Fruit fly (Drosophila melanogaster): ENCODE data around the gene CG4645.

Gene CG4645

dm6 chrX:12896393-12896792 is 13.4 kb upstream of the CG4645 start:
- TF ChIP-seq usp (GFP tag; optimal IDR thresholded peaks at IDR 0.05) (no peak), psq (optimal IDR thresholded peaks at IDR 0.05) (no peak), Dll (optimal IDR thresholded peaks at IDR 0.05) (no peak), CG8478 (optimal IDR thresholded peaks at IDR 0.05) (no peak), EcR (GFP tag; optimal IDR thresholded peaks at IDR 0.05) (no peak), pan (optimal IDR thresholded peaks at IDR 0.05) (no peak)

- TF ChIP-seq usp (GFP tag; optimal IDR thresholded peaks at IDR 0.05) (no peak), CG8478 (optimal IDR thresholded peaks at IDR 0.05) (no peak), EcR (GFP tag; optimal IDR thresholded peaks at IDR 0.05) (no peak), pan (optimal IDR thresholded peaks at IDR 0.05) (no peak), psq (optimal IDR thresholded peaks at IDR 0.05) (no peak), Dll (optimal IDR thresholded peaks at IDR 0.05) (no peak)
Observed at dm6 chrX:12897150-12897549, 12.6 kb upstream of the CG4645 start, which contains the start of gene Pde9. Pde9 (minus strand) TSS chrX:12897327.

dm6 chrX:12898569-12898968 is 11.2 kb upstream of the CG4645 start, which contains the start of gene CG32650:
CG32650 (minus strand) TSS chrX:12898669.
- no peak for TF ChIP-seq EcR (GFP tag; optimal IDR thresholded peaks at IDR 0.05)

dm6 chrX:12900718-12901442 is 8.9 kb upstream of the CG4645 start, which contains the start of gene Coq8:
Coq8 (minus strand) TSS chrX:12901114.
- TF ChIP-seq usp (GFP tag; optimal IDR thresholded peaks at IDR 0.05) (no peak), Dll (optimal IDR thresholded peaks at IDR 0.05) (no peak), pan (optimal IDR thresholded peaks at IDR 0.05) (no peak), CG8478 (optimal IDR thresholded peaks at IDR 0.05) (no peak), EcR (GFP tag; optimal IDR thresholded peaks at IDR 0.05) (no peak)

dm6 chrX:12903099-12903616 is 6.6 kb upstream of the CG4645 start, which contains the start of gene Flad1:
Flad1 (minus strand) TSS chrX:12903516.
- TF ChIP-seq Dll (optimal IDR thresholded peaks at IDR 0.05) (no peak), pan (optimal IDR thresholded peaks at IDR 0.05) (no peak), CG8478 (optimal IDR thresholded peaks at IDR 0.05) (no peak), usp (GFP tag; optimal IDR thresholded peaks at IDR 0.05) (no peak), EcR (GFP tag; optimal IDR thresholded peaks at IDR 0.05) (no peak), psq (optimal IDR thresholded peaks at IDR 0.05) (no peak)

- TF ChIP-seq usp (GFP tag; optimal IDR thresholded peaks at IDR 0.05) (no peak), pan (optimal IDR thresholded peaks at IDR 0.05) (no peak), Dll (optimal IDR thresholded peaks at IDR 0.05) (peak; percentile 44), EcR (GFP tag; optimal IDR thresholded peaks at IDR 0.05) (no peak), psq (optimal IDR thresholded peaks at IDR 0.05) (no peak), CG8478 (optimal IDR thresholded peaks at IDR 0.05) (no peak)
Observed at dm6 chrX:12905014-12905900, 4.5 kb upstream of the CG4645 start.

dm6 chrX:12905901-12906689 is 3.7 kb upstream of the CG4645 start, which contains the start of gene CG4404:
CG4404 (minus strand) TSS chrX:12906018.
- TF ChIP-seq CG8478 (optimal IDR thresholded peaks at IDR 0.05) (no peak), Dll (optimal IDR thresholded peaks at IDR 0.05) (no peak), psq (optimal IDR thresholded peaks at IDR 0.05) (no peak), EcR (GFP tag; optimal IDR thresholded peaks at IDR 0.05) (no peak), pan (optimal IDR thresholded peaks at IDR 0.05) (no peak), usp (GFP tag; optimal IDR thresholded peaks at IDR 0.05) (no peak)

- no peak for TF ChIP-seq EcR (GFP tag; optimal IDR thresholded peaks at IDR 0.05)
- no peak for TF ChIP-seq CG8478 (optimal IDR thresholded peaks at IDR 0.05)
- TF ChIP-seq pan (optimal IDR thresholded peaks at IDR 0.05), result no peak
- no peak for TF ChIP-seq psq (optimal IDR thresholded peaks at IDR 0.05)
- TF ChIP-seq usp (GFP tag; optimal IDR thresholded peaks at IDR 0.05), result no peak
- TF ChIP-seq Dll (optimal IDR thresholded peaks at IDR 0.05), result no peak
Observed at dm6 chrX:12906914-12907313, 2.8 kb upstream of the CG4645 start, which contains the start of gene mRpL49. mRpL49 (plus strand) TSS chrX:12907105.

dm6 chrX:12913729-12914128 is 4.0 kb downstream of the CG4645 start:
- no peak for TF ChIP-seq pan (optimal IDR thresholded peaks at IDR 0.05)
- no peak for TF ChIP-seq EcR (GFP tag; optimal IDR thresholded peaks at IDR 0.05)
- TF ChIP-seq CG8478 (optimal IDR thresholded peaks at IDR 0.05), result no peak
- no peak for TF ChIP-seq usp (GFP tag; optimal IDR thresholded peaks at IDR 0.05)
- no peak for TF ChIP-seq Dll (optimal IDR thresholded peaks at IDR 0.05)

- TF ChIP-seq usp (GFP tag; optimal IDR thresholded peaks at IDR 0.05), result no peak
- no peak for TF ChIP-seq Dll (optimal IDR thresholded peaks at IDR 0.05)
- no peak for TF ChIP-seq pan (optimal IDR thresholded peaks at IDR 0.05)
- no peak for TF ChIP-seq EcR (GFP tag; optimal IDR thresholded peaks at IDR 0.05)
- TF ChIP-seq psq (optimal IDR thresholded peaks at IDR 0.05), result no peak
- TF ChIP-seq CG8478 (optimal IDR thresholded peaks at IDR 0.05), result no peak
Observed at dm6 chrX:12917177-12917576, 7.4 kb downstream of the CG4645 start, which contains the start of gene fne. fne (plus strand) TSS chrX:12917477.

dm6 chrX:12919594-12919993 is 9.8 kb downstream of the CG4645 start:
- TF ChIP-seq Dll (optimal IDR thresholded peaks at IDR 0.05) (no peak), psq (optimal IDR thresholded peaks at IDR 0.05) (no peak), CG8478 (optimal IDR thresholded peaks at IDR 0.05) (no peak), usp (GFP tag; optimal IDR thresholded peaks at IDR 0.05) (no peak), EcR (GFP tag; optimal IDR thresholded peaks at IDR 0.05) (no peak)
